Fruit fly (Drosophila melanogaster) whole organism, embryonic: ENCODE data around the gene CG14300.
A peak's percentile ranks its signal among the peaks of the same experiment; 100 is the strongest.

Experiments
- Aef1 ChIP-seq: fragments of 200-800 bp; sonication (Bioruptor generic); IDR thresholded peaks from 3 replicates; pipeline ENCODE4 v1.3.6; 2022; ENCODE audit warnings: missing biosample characterization, missing genetic modification characterization
- Awh ChIP-seq: fragments of 200-800 bp; sonication (Bioruptor generic); IDR thresholded peaks from 2 replicates; pipeline ENCODE4, ENCODE4 v1.3.6; 2022; ENCODE audit warnings: missing biosample characterization, missing genetic modification characterization
- CG10147 ChIP-seq: fragments of 200-800 bp; sonication (Bioruptor generic); optimal IDR thresholded peaks from 2 replicates; lab custom pipeline; 2019; ENCODE audit warnings: missing biosample characterization, mild to moderate bottlenecking, missing genetic modification characterization, moderate library complexity
- CG11085 ChIP-seq: fragments of 200-800 bp; sonication (Bioruptor generic); IDR thresholded peaks from 2 replicates; pipeline ENCODE4 v1.3.6; 2022; ENCODE audit warnings: missing biosample characterization, missing genetic modification characterization
- CG12155 ChIP-seq: fragments of 200-800 bp; sonication (Bioruptor generic); optimal IDR thresholded peaks from 3 replicates; lab custom pipeline; 2016; ENCODE audit warnings: missing biosample characterization, missing genetic modification characterization
- CG12942 ChIP-seq: fragments of 200-800 bp; sonication (Bioruptor generic); optimal IDR thresholded peaks from 3 replicates; lab custom pipeline; 2016; ENCODE audit warnings: missing biosample characterization, missing genetic modification characterization
- CG13624 ChIP-seq: fragments of 200-800 bp; sonication (Bioruptor generic); optimal IDR thresholded peaks from 2 replicates; lab custom pipeline; 2016; ENCODE audit warnings: missing biosample characterization, missing genetic modification characterization
- CG14860 ChIP-seq: fragments of 200-800 bp; sonication (Bioruptor generic); IDR thresholded peaks from 3 replicates; pipeline ENCODE4 v1.3.6; 2022; ENCODE audit warnings: missing biosample characterization, missing genetic modification characterization; ENCODE audit not compliant: partially characterized antibody
- CG17568 ChIP-seq: fragments of 200-800 bp; sonication (Bioruptor generic); optimal IDR thresholded peaks from 2 replicates; lab custom pipeline; 2018; ENCODE audit warnings: missing biosample characterization, mild to moderate bottlenecking, missing genetic modification characterization, moderate library complexity
- CG17912 ChIP-seq: fragments of 200-800 bp; sonication (Bioruptor generic); optimal IDR thresholded peaks from 2 replicates; lab custom pipeline; 2018; ENCODE audit warnings: missing biosample characterization, mild to moderate bottlenecking, missing genetic modification characterization
- CG3065 ChIP-seq: fragments of 200-800 bp; sonication (Bioruptor generic); optimal IDR thresholded peaks from 2 replicates; lab custom pipeline; 2016; ENCODE audit warnings: missing biosample characterization, missing genetic modification characterization
- CG3847 ChIP-seq: fragments of 200-800 bp; sonication (Bioruptor generic); IDR thresholded peaks from 2 replicates; pipeline ENCODE4 v1.3.6; 2022; ENCODE audit warnings: missing biosample characterization, missing genetic modification characterization
- CG43689 ChIP-seq: fragments of 200-800 bp; sonication (Bioruptor generic); IDR thresholded peaks from 2 replicates; pipeline ENCODE4 v1.3.6; 2022; ENCODE audit warnings: missing biosample characterization, missing genetic modification characterization
- CG5245 ChIP-seq: fragments of 200-800 bp; sonication (Bioruptor generic); optimal IDR thresholded peaks from 3 replicates; lab custom pipeline; 2016; ENCODE audit warnings: missing biosample characterization, missing genetic modification characterization
- CG6175 ChIP-seq: fragments of 200-800 bp; sonication (Bioruptor generic); IDR thresholded peaks from 3 replicates; pipeline ENCODE4 v1.3.6; 2022; ENCODE audit warnings: missing biosample characterization, missing genetic modification characterization
- CG6272 ChIP-seq: fragments of 200-800 bp; sonication (Bioruptor generic); IDR thresholded peaks from 2 replicates; pipeline ENCODE4 v1.3.6; 2022; ENCODE audit warnings: missing biosample characterization, missing genetic modification characterization
- CG6791 ChIP-seq: fragments of 200-800 bp; sonication (Bioruptor generic); IDR thresholded peaks from 3 replicates; pipeline ENCODE4 v1.3.6; 2022; ENCODE audit warnings: missing biosample characterization, missing genetic modification characterization; ENCODE audit not compliant: partially characterized antibody
- CG6813 ChIP-seq: fragments of 200-800 bp; sonication (Bioruptor generic); optimal IDR thresholded peaks from 2 replicates; lab custom pipeline; 2017; ENCODE audit warnings: missing biosample characterization, missing genetic modification characterization, mild to moderate bottlenecking, moderate library complexity, missing genetic modification reagents
- CG6854 ChIP-seq: fragments of 200-800 bp; sonication (Bioruptor generic); optimal IDR thresholded peaks from 3 replicates; lab custom pipeline; 2017; ENCODE audit warnings: missing biosample characterization, mild to moderate bottlenecking, missing genetic modification characterization
- CG9215 ChIP-seq: fragments of 200-800 bp; sonication (Bioruptor generic); IDR thresholded peaks from 2 replicates; pipeline ENCODE4 v1.3.6; 2022; ENCODE audit warnings: missing biosample characterization, missing genetic modification characterization
- Dp ChIP-seq: fragments of 200-800 bp; sonication (Bioruptor generic); optimal IDR thresholded peaks from 2 replicates; lab custom pipeline; 2018; ENCODE audit warnings: missing biosample characterization, mild to moderate bottlenecking, missing genetic modification characterization, moderate library complexity
- Eip74EF ChIP-seq, 2 experiments: fragments of 200-800 bp in 1 of 2; fragments of >200 bp in 1 of 2; sonication (Bioruptor generic) in 1 of 2; optimal IDR thresholded peaks; 2 replicates each; lab custom pipeline; 2017 to 2019; ENCODE audit warnings: missing biosample characterization in 2 of 2, missing genetic modification characterization in 2 of 2, mild to moderate bottlenecking in 1 of 2, moderate library complexity in 1 of 2
- Fer1 ChIP-seq: fragments of 200-800 bp; sonication (Bioruptor generic); optimal IDR thresholded peaks from 2 replicates; lab custom pipeline; 2017; ENCODE audit warnings: missing biosample characterization, mild to moderate bottlenecking, missing genetic modification characterization
- Hr39 ChIP-seq: fragments of >200 bp; optimal IDR thresholded peaks from 2 replicates; lab custom pipeline; 2017
- Lim3 ChIP-seq: fragments of 200-800 bp; sonication (Bioruptor generic); IDR thresholded peaks from 2 replicates; pipeline ENCODE4 v1.3.6; 2022; ENCODE audit warnings: missing biosample characterization, missing genetic modification characterization
- Lpt ChIP-seq: fragments of >200 bp; optimal IDR thresholded peaks from 2 replicates; lab custom pipeline; 2018; ENCODE audit warnings: missing biosample characterization, missing genetic modification characterization
- MTF-1 ChIP-seq: fragments of 200-800 bp; sonication (Bioruptor generic); optimal IDR thresholded peaks from 2 replicates; lab custom pipeline; 2018; ENCODE audit warnings: missing biosample characterization, mild to moderate bottlenecking, missing genetic modification characterization, borderline replicate concordance
- PHDP ChIP-seq: fragments of 200-800 bp; sonication (Bioruptor generic); optimal IDR thresholded peaks from 3 replicates; lab custom pipeline; 2018; ENCODE audit warnings: missing biosample characterization, mild to moderate bottlenecking, missing genetic modification characterization, moderate library complexity
- TFAM ChIP-seq: fragments of 200-800 bp; sonication (Bioruptor generic); optimal IDR thresholded peaks from 2 replicates; lab custom pipeline; 2017; ENCODE audit warnings: missing biosample characterization, missing genetic modification characterization, inconsistent platforms
- Trl ChIP-seq, 3 experiments: fragments of >200 bp in 2 of 3; fragments of 200-800 bp in 1 of 3; sonication (Bioruptor generic) in 1 of 3; optimal IDR thresholded peaks; 2 replicates in 1 of 3; 3 replicates in 2 of 3; lab custom pipeline; 2016 to 2017; ENCODE audit warnings: missing biosample characterization in 1 of 3, missing genetic modification characterization in 1 of 3
- Xbp1 ChIP-seq: fragments of 200-800 bp; sonication (Bioruptor generic); optimal IDR thresholded peaks from 3 replicates; lab custom pipeline; 2016; ENCODE audit warnings: missing biosample characterization, mild to moderate bottlenecking, missing genetic modification characterization
- ara ChIP-seq: fragments of 200-800 bp; sonication (Bioruptor generic); IDR thresholded peaks from 2 replicates; pipeline ENCODE4 v1.3.6; 2022; ENCODE audit warnings: missing biosample characterization, missing genetic modification characterization
- bcd ChIP-seq: fragments of 200-800 bp; sonication (Bioruptor generic); optimal IDR thresholded peaks from 2 replicates; lab custom pipeline; 2017; ENCODE audit warnings: missing biosample characterization, mild to moderate bottlenecking, missing genetic modification characterization
- disco-r ChIP-seq: fragments of 200-800 bp; sonication (Bioruptor generic); optimal IDR thresholded peaks from 2 replicates; lab custom pipeline; 2016; ENCODE audit warnings: missing biosample characterization, missing genetic modification characterization
- dpn ChIP-seq, 2 experiments: fragments of 200-800 bp; sonication (Bioruptor generic); optimal IDR thresholded peaks; 3 replicates each; lab custom pipeline; 2016; ENCODE audit warnings: missing biosample characterization in 2 of 2, missing genetic modification characterization in 2 of 2
- eyg ChIP-seq: fragments of 200-800 bp; sonication (Bioruptor generic); optimal IDR thresholded peaks from 3 replicates; lab custom pipeline; 2016; ENCODE audit warnings: missing biosample characterization, missing genetic modification characterization
- gsb ChIP-seq: fragments of 200-800 bp; sonication (Bioruptor generic); IDR thresholded peaks from 2 replicates; pipeline ENCODE4 v1.3.6; 2022; ENCODE audit warnings: missing biosample characterization, missing genetic modification characterization
- gt ChIP-seq: fragments of 200-800 bp; sonication (Bioruptor generic); IDR thresholded peaks from 2 replicates; pipeline ENCODE4 v1.3.6; 2022; ENCODE audit warnings: missing biosample characterization, missing genetic modification characterization
- knrl ChIP-seq: fragments of 200-800 bp; sonication (Bioruptor generic); IDR thresholded peaks from 3 replicates; pipeline ENCODE4 v1.3.6; 2022; ENCODE audit warnings: missing biosample characterization, missing genetic modification characterization; ENCODE audit not compliant: partially characterized antibody
- lilli ChIP-seq: fragments of 200-800 bp; sonication (Bioruptor generic); optimal IDR thresholded peaks from 3 replicates; lab custom pipeline; 2016; ENCODE audit warnings: missing biosample characterization, missing genetic modification characterization
- maf-S ChIP-seq: fragments of 200-800 bp; sonication (Bioruptor generic); optimal IDR thresholded peaks from 2 replicates; lab custom pipeline; 2016; ENCODE audit warnings: missing biosample characterization, missing genetic modification characterization
- onecut ChIP-seq: fragments of 200-800 bp; sonication (Bioruptor generic); IDR thresholded peaks from 2 replicates; pipeline ENCODE4 v1.3.6; 2022; ENCODE audit warnings: missing biosample characterization, missing genetic modification characterization
- ro ChIP-seq: fragments of 200-800 bp; sonication (Bioruptor generic); IDR thresholded peaks from 2 replicates; pipeline ENCODE4 v1.3.6; 2022; ENCODE audit warnings: missing biosample characterization, missing genetic modification characterization
- stc ChIP-seq: fragments of 200-800 bp; sonication (Bioruptor generic); IDR thresholded peaks from 2 replicates; pipeline ENCODE4 v1.3.6; 2022; ENCODE audit warnings: missing biosample characterization, missing genetic modification characterization
- tna ChIP-seq: fragments of 200-800 bp; sonication (Bioruptor generic); IDR thresholded peaks from 2 replicates; pipeline ENCODE4 v1.3.6; 2022; ENCODE audit warnings: missing biosample characterization, missing genetic modification characterization; ENCODE audit not compliant: partially characterized antibody
- tx ChIP-seq: fragments of 200-800 bp; sonication (Bioruptor generic); optimal IDR thresholded peaks from 2 replicates; lab custom pipeline; 2016; ENCODE audit warnings: missing biosample characterization, missing genetic modification characterization
- vnd ChIP-seq: fragments of 200-800 bp; sonication (Bioruptor generic); IDR thresholded peaks from 3 replicates; pipeline ENCODE4 v1.3.6; 2022; ENCODE audit warnings: missing biosample characterization, missing genetic modification characterization; ENCODE audit not compliant: partially characterized antibody
- z ChIP-seq: fragments of 200-800 bp; sonication (Bioruptor generic); IDR thresholded peaks from 3 replicates; pipeline ENCODE4 v1.3.6; 2022; ENCODE audit warnings: missing biosample characterization, missing genetic modification characterization
- zf30C ChIP-seq: fragments of 200-800 bp; sonication (Bioruptor generic); optimal IDR thresholded peaks from 3 replicates; lab custom pipeline; 2018; ENCODE audit warnings: missing biosample characterization, mild to moderate bottlenecking, missing genetic modification characterization

CG14300 gene

dm6 chr3R:18658945-18659642 lies 34.4 kb downstream of the CG14300 start, which contains the start of the genes CG31224 and CstF64:
CG31224 (minus strand) TSS chr3R:18659309.
CstF64 (plus strand) TSS chr3R:18659618.
- peak in 1 of 2 experiments; percentile 55 for TF ChIP-seq Trl (optimal IDR thresholded peaks at IDR 0.05; lab: Kevin White, UChicago)
- peak; percentile 88 for TF ChIP-seq Trl (GFP tag; optimal IDR thresholded peaks at IDR 0.05; lab: Kevin White, UChicago)
- TF ChIP-seq CG6175 (GFP tag; lab: Robert Waterston, UW), result peak; percentile 63; the same call in 1 of the 3 replicates
- no peak for TF ChIP-seq Lpt
- peak; percentile 23 for TF ChIP-seq Dp (GFP tag; lab: Kevin White, UChicago)
- TF ChIP-seq disco-r (GFP tag; lab: Kevin White, UChicago), result peak; percentile 81
- no peak for TF ChIP-seq vnd (GFP tag; lab: Robert Waterston, UW)
- no peak for TF ChIP-seq gsb (GFP tag; lab: Robert Waterston, UW)
- peak; percentile 88 for TF ChIP-seq tx
- no peak for TF ChIP-seq zf30C (GFP tag; lab: Kevin White, UChicago)
- TF ChIP-seq CG14860 (GFP tag; lab: Robert Waterston, UW), result no peak
- TF ChIP-seq ro (GFP tag; lab: Robert Waterston, UW), result peak; percentile 68
- TF ChIP-seq CG11085 (GFP tag; lab: Robert Waterston, UW), result peak; percentile 80
- TF ChIP-seq stc (GFP tag; lab: Robert Waterston, UW), result peak; percentile 80
- TF ChIP-seq CG13624 (GFP tag; lab: Kevin White, UChicago), result peak; percentile 92
- TF ChIP-seq onecut (GFP tag; lab: Robert Waterston, UW), result peak; percentile 15; the same call in 1 of the 2 replicates
- peak; percentile 76 for TF ChIP-seq eyg
- TF ChIP-seq PHDP (tag; lab: Kevin White, UChicago), result peak; percentile 78
- TF ChIP-seq Aef1, result peak; percentile 76
- peak; percentile 87 for TF ChIP-seq Xbp1 (GFP tag; lab: Kevin White, UChicago)
- TF ChIP-seq CG6813, result peak; percentile 11
- TF ChIP-seq z (GFP tag; lab: Robert Waterston, UW), result no peak
- TF ChIP-seq Fer1 (GFP tag; lab: Kevin White, UChicago), result peak; percentile 84
- peak; percentile 74; the same call in 1 of the 2 replicates for TF ChIP-seq Awh (GFP tag; lab: Robert Waterston, UW)
- TF ChIP-seq CG43689 (GFP tag; lab: Robert Waterston, UW), result peak; percentile 58
- TF ChIP-seq Lim3 (GFP tag; lab: Robert Waterston, UW), result no peak
- 0 out of 2 replicates have a peak, but pooled peaks have one; percentile 33 for TF ChIP-seq tna (GFP tag; lab: Robert Waterston, UW)
- TF ChIP-seq ara, result peak; percentile 79
- peak; percentile 79 for TF ChIP-seq bcd (GFP tag; lab: Kevin White, UChicago)
- TF ChIP-seq dpn (GFP tag; optimal IDR thresholded peaks at IDR 0.05; lab: Kevin White, UChicago), result peak; percentile 90 to 93
- peak; percentile 82 for TF ChIP-seq CG12155 (GFP tag; lab: Kevin White, UChicago)
- TF ChIP-seq TFAM (GFP tag; lab: Kevin White, UChicago), result peak; percentile 24
- TF ChIP-seq CG5245 (GFP tag; lab: Kevin White, UChicago), result peak; percentile 76
- TF ChIP-seq CG6272, result peak; percentile 81
- TF ChIP-seq gt (GFP tag; lab: Robert Waterston, UW), result peak; percentile 41; the same call in 1 of the 2 replicates
- peak; percentile 89 for TF ChIP-seq CG12942
- TF ChIP-seq CG9215 (GFP tag; lab: Robert Waterston, UW), result peak; percentile 79
- peak; percentile 92 for TF ChIP-seq CG3847 (GFP tag; lab: Robert Waterston, UW)
- TF ChIP-seq MTF-1 (GFP tag; lab: Kevin White, UChicago), result peak; percentile 32
- no peak for TF ChIP-seq CG17912
- peak; percentile 27 for TF ChIP-seq CG6854 (GFP tag; lab: Kevin White, UChicago)
- TF ChIP-seq lilli (GFP tag; lab: Kevin White, UChicago), result peak; percentile 92
- no peak; the same call in 2 of the 3 replicates for TF ChIP-seq knrl (GFP tag; lab: Robert Waterston, UW)
- peak; percentile 60 for TF ChIP-seq CG10147 (GFP tag; lab: Kevin White, UChicago)
- peak; percentile 42 for TF ChIP-seq CG3065 (GFP tag; lab: Kevin White, UChicago)
- peak in 1 of 2 experiments; percentile 6 for TF ChIP-seq Eip74EF (GFP tag; optimal IDR thresholded peaks at IDR 0.05; lab: Kevin White, UChicago)
- no peak for TF ChIP-seq CG17568 (GFP tag; lab: Kevin White, UChicago)
- peak; percentile 65 for TF ChIP-seq maf-S
- no peak for TF ChIP-seq CG6791 (GFP tag; lab: Robert Waterston, UW)
- TF ChIP-seq Hr39, result no peak
